Worm (Caenorhabditis elegans) whole organism, early embryonic: ENCODE results near the gene acbp-5.

Experiments used
- ama-1 ChIP-seq: fragments of 150-350 bp; optimal IDR thresholded peaks from 2 replicates; lab custom pipeline; 2014
- ceh-13 ChIP-seq: fragments of 200-800 bp; sonication (Bioruptor generic); optimal IDR thresholded peaks from 2 replicates; lab custom pipeline; 2018; ENCODE audit warnings: mild to moderate bottlenecking, missing genetic modification characterization, missing compliant biosample characterization

ce11 chrIII:13641588-13641987 lies at the start of gene acbp-5:
- no peak for TF ChIP-seq ceh-13 (GFP tag; lab: Kevin White, UChicago)
- no peak for TF ChIP-seq ama-1 (lab: Kevin White, UChicago)
